Worm (Caenorhabditis elegans) whole organism, L3 larva: ENCODE measurements around the gene cri-2.

Source experiments
- elt-2 ChIP-seq: sonication (generic microtip); optimal IDR thresholded peaks from 2 replicates; lab custom pipeline; 2016; ENCODE audit warnings: missing genetic modification reagents, mild to moderate bottlenecking, missing genetic modification characterization, missing compliant biosample characterization
- jun-1 ChIP-seq: fragments of 150-350 bp; optimal IDR thresholded peaks from 2 replicates; lab custom pipeline; 2014; ENCODE audit warnings: missing biosample characterization, missing genetic modification reagents, missing genetic modification characterization
- lin-39 ChIP-seq: fragments of 150-350 bp; optimal IDR thresholded peaks from 2 replicates; lab custom pipeline; 2018; ENCODE audit warnings: missing biosample characterization, missing genetic modification reagents, missing genetic modification characterization
- mdl-1 ChIP-seq: fragments of 150-350 bp; optimal IDR thresholded peaks from 2 replicates; lab custom pipeline; 2014; ENCODE audit warnings: missing biosample characterization, missing genetic modification characterization
- mml-1 ChIP-seq: fragments of 150-350 bp; sonication (generic microtip); optimal IDR thresholded peaks from 3 replicates; lab custom pipeline; 2014; ENCODE audit warnings: missing biosample characterization, missing genetic modification characterization
- nhr-25 ChIP-seq: sonication (generic microtip); optimal IDR thresholded peaks from 2 replicates; lab custom pipeline; 2017; ENCODE audit warnings: missing biosample characterization, missing genetic modification characterization
- nhr-76 ChIP-seq: fragments of 150-350 bp; sonication (generic microtip); optimal IDR thresholded peaks from 5 replicates; lab custom pipeline; 2014; ENCODE audit warnings: missing biosample characterization, missing genetic modification characterization
- nhr-77 ChIP-seq: fragments of 150-350 bp; optimal IDR thresholded peaks from 2 replicates; lab custom pipeline; 2014; ENCODE audit warnings: missing biosample characterization, missing genetic modification characterization
- pha-4 ChIP-seq: fragments of 150-350 bp; optimal IDR thresholded peaks from 2 replicates; lab custom pipeline; 2014; ENCODE audit warnings: missing biosample characterization, missing genetic modification reagents, missing genetic modification characterization
- zag-1 ChIP-seq: fragments of 150-350 bp; optimal IDR thresholded peaks from 2 replicates; lab custom pipeline; 2014; ENCODE audit warnings: missing biosample characterization, missing genetic modification characterization
- ztf-11 ChIP-seq: fragments of 150-350 bp; optimal IDR thresholded peaks from 2 replicates; lab custom pipeline; 2014; ENCODE audit warnings: missing biosample characterization, missing genetic modification characterization
- ztf-4 ChIP-seq: fragments of 150-350 bp; optimal IDR thresholded peaks from 2 replicates; lab custom pipeline; 2014; ENCODE audit warnings: missing biosample characterization, missing genetic modification characterization

- no peak for TF ChIP-seq jun-1
- TF ChIP-seq nhr-25 (tag; lab: Kevin White, UChicago), result no peak
- TF ChIP-seq elt-2 (tag; lab: Kevin White, UChicago), result no peak
- no peak for TF ChIP-seq mdl-1
- TF ChIP-seq nhr-77 (tag; lab: Kevin White, UChicago), result no peak
- no peak for TF ChIP-seq zag-1 (tag; lab: Kevin White, UChicago)
- no peak for TF ChIP-seq nhr-76 (tag; lab: Kevin White, UChicago)
- TF ChIP-seq ztf-11 (tag; lab: Kevin White, UChicago), result no peak
- no peak for TF ChIP-seq lin-39
- TF ChIP-seq pha-4 (tag; lab: Kevin White, UChicago), result no peak
- TF ChIP-seq ztf-4, result no peak
- TF ChIP-seq mml-1 (tag; lab: Kevin White, UChicago), result no peak
Measured at ce11 chrV:8251075-8251474, 49.5 kb downstream of the cri-2 start.
